Worm (Caenorhabditis elegans) whole organism, midembryonic: Measurements from ENCODE around the gene srbc-57.

ENCODE experiments used
- cog-1 ChIP-seq: sonication (generic microtip); optimal IDR thresholded peaks from 2 replicates; lab custom pipeline; 2016; ENCODE audit warnings: missing genetic modification characterization, missing compliant biosample characterization
- flt-1 ChIP-seq: fragments of 200-800 bp; sonication (Bioruptor generic); IDR thresholded peaks from 2 replicates; pipeline ENCODE4 v1.3.6; 2022; ENCODE audit warnings: missing genetic modification characterization, missing compliant biosample characterization
- ref-1 ChIP-seq: fragments of 200-800 bp; sonication (Bioruptor generic); conservative IDR thresholded peaks from 2 replicates; pipeline ENCODE4 v1.3.6; 2022; ENCODE audit warnings: missing genetic modification reagents, missing genetic modification characterization, missing compliant biosample characterization
- ztf-23 ChIP-seq: fragments of 200-800 bp; sonication (Bioruptor generic); IDR thresholded peaks from 2 replicates; pipeline ENCODE4 v1.3.6; 2022; ENCODE audit warnings: missing genetic modification reagents, missing genetic modification characterization, missing compliant biosample characterization
- ztf-29 ChIP-seq: fragments of 200-800 bp; sonication (Bioruptor generic); IDR thresholded peaks from 2 replicates; pipeline ENCODE4 v1.3.6; 2022; ENCODE audit warnings: missing genetic modification reagents, missing genetic modification characterization, missing compliant biosample characterization

DNA sequence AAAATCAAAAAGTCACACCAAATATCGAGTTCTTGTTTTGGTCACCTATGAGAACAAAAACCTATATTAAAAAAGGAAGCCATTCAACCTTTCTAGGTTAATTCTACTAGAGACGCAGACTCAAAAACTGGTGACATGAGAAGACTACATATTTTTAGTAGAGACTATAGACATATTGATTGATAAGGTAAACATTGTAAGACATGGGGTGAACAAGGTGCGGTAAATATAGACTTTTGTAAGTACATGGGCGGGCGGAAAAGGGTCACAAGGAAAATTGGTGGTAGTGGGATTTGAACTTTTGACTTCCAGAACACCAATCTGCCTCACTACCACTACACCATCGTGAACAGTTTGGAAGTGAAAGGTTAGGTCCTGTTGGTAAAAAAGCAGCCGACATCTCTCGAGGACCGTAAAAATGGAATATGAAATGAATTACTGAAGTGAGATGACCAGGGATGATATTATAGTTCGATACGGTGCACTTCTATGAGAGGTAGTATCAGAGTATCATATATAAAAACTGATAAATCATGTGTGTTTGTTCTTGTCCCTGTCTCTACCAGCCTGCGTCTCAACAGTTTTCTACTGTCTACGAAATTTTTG is 16.0 kb upstream of the srbc-57 start, which contains the start of gene nhr-212:
- TF ChIP-seq cog-1 (tag; lab: Kevin White, UChicago) (no peak), ztf-23 (no peak), flt-1 (GFP tag; lab: Robert Waterston, UW) (no peak), ref-1 (GFP tag; lab: Robert Waterston, UW) (no peak), ztf-29 (GFP tag; lab: Robert Waterston, UW) (no peak)
